Fruit fly (Drosophila melanogaster): ENCODE results near the gene His3.3B.
A peak's percentile ranks its signal among the peaks of the same experiment; 100 is the strongest.

Gene His3.3B

dm6 chrX:9119671-9120364, 36.7 kb downstream of the His3.3B start:
- no peak for TF ChIP-seq Hr4 (GFP tag; optimal IDR thresholded peaks at IDR 0.05)
- TF ChIP-seq CG3919 (GFP tag; optimal IDR thresholded peaks at IDR 0.05), result peak; percentile 2
- 0 out of 3 replicates have a peak, but pooled peaks have one; percentile 25 for TF ChIP-seq CG6163 (GFP tag; IDR thresholded peaks at IDR 0.05)
- TF ChIP-seq svp (GFP tag), result peak; percentile 53
- TF ChIP-seq Eip78C (GFP tag), result peak; percentile 49
- TF ChIP-seq spab (GFP tag; optimal IDR thresholded peaks at IDR 0.05), result no peak
- no peak for TF ChIP-seq CG34406 (GFP tag; optimal IDR thresholded peaks at IDR 0.05)
- no peak for TF ChIP-seq CG11294 (GFP tag; IDR thresholded peaks at IDR 0.05)
- TF ChIP-seq CG32006 (GFP tag; optimal IDR thresholded peaks at IDR 0.05), result peak; percentile 32

dm6 chrX:9118961-9119633, 37.4 kb downstream of the His3.3B start:
- TF ChIP-seq CG6808 (GFP tag; optimal IDR thresholded peaks at IDR 0.05), result peak; percentile 30
- TF ChIP-seq fkh (GFP tag; optimal IDR thresholded peaks at IDR 0.05), result no peak
- peak; percentile 37 for TF ChIP-seq Met (GFP tag; optimal IDR thresholded peaks at IDR 0.05)
- no peak for TF ChIP-seq dsx (GFP tag; optimal IDR thresholded peaks at IDR 0.05; ENCODE audit: poor library complexity, severe bottlenecking)
- TF ChIP-seq net (GFP tag; optimal IDR thresholded peaks at IDR 0.05), result no peak
- TF ChIP-seq fd85E (GFP tag; optimal IDR thresholded peaks at IDR 0.05), result no peak
- TF ChIP-seq CG7368 (GFP tag; optimal IDR thresholded peaks at IDR 0.05), result no peak
- TF ChIP-seq Sox102F (GFP tag; optimal IDR thresholded peaks at IDR 0.05), result no peak
- TF ChIP-seq lz (GFP tag; optimal IDR thresholded peaks at IDR 0.05), result no peak
- no peak for TF ChIP-seq CG11902 (GFP tag; optimal IDR thresholded peaks at IDR 0.05)
- TF ChIP-seq Gug (GFP tag; IDR thresholded peaks at IDR 0.05), result no peak
- TF ChIP-seq CG6276 (GFP tag; optimal IDR thresholded peaks at IDR 0.05), result peak; percentile 47
- TF ChIP-seq CG11294 (GFP tag; IDR thresholded peaks at IDR 0.05), result no peak
- no peak for TF ChIP-seq esn (GFP tag; optimal IDR thresholded peaks at IDR 0.05)
- TF ChIP-seq achi (GFP tag; optimal IDR thresholded peaks at IDR 0.05), result no peak
- TF ChIP-seq CG10669 (GFP tag; optimal IDR thresholded peaks at IDR 0.05), result peak; percentile 37
- no peak for TF ChIP-seq CG4318 (GFP tag; optimal IDR thresholded peaks at IDR 0.05)
- TF ChIP-seq CG3032 (tag; optimal IDR thresholded peaks at IDR 0.05), result no peak
- TF ChIP-seq topi (GFP tag; optimal IDR thresholded peaks at IDR 0.05), result peak; percentile 34
- TF ChIP-seq Hr39 (GFP tag; optimal IDR thresholded peaks at IDR 0.05), result no peak
- no peak for TF ChIP-seq pdm3 (GFP tag; optimal IDR thresholded peaks at IDR 0.05)
- TF ChIP-seq svp (GFP tag), result peak; percentile 78
- no peak for TF ChIP-seq CG6792 (GFP tag; optimal IDR thresholded peaks at IDR 0.05)
- TF ChIP-seq Ets21C (GFP tag; optimal IDR thresholded peaks at IDR 0.05), result no peak
- 0 out of 3 replicates have a peak, but pooled peaks have one; percentile 55 for TF ChIP-seq eg (GFP tag; IDR thresholded peaks at IDR 0.05)
- no peak for TF ChIP-seq Smox (GFP tag; optimal IDR thresholded peaks at IDR 0.05)
- TF ChIP-seq CG15336 (GFP tag; IDR thresholded peaks at IDR 0.05), result no peak
- peak; percentile 38 for TF ChIP-seq cyc (GFP tag; optimal IDR thresholded peaks at IDR 0.05)
- TF ChIP-seq dac (GFP tag; optimal IDR thresholded peaks at IDR 0.05), result no peak
- TF ChIP-seq CG31627 (GFP tag; optimal IDR thresholded peaks at IDR 0.05), result no peak
- peak; percentile 58 for TF ChIP-seq Hr4 (GFP tag; optimal IDR thresholded peaks at IDR 0.05)
- TF ChIP-seq Lpt (GFP tag; optimal IDR thresholded peaks at IDR 0.05), result no peak
- TF ChIP-seq OdsH (GFP tag; optimal IDR thresholded peaks at IDR 0.05), result no peak
- peak; percentile 87 for TF ChIP-seq Eip78C (GFP tag)
- no peak for TF ChIP-seq CG9139 (GFP tag; optimal IDR thresholded peaks at IDR 0.05)
- TF ChIP-seq CG10631 (GFP tag; optimal IDR thresholded peaks at IDR 0.05), result no peak
- TF ChIP-seq Eip93F (GFP tag; optimal IDR thresholded peaks at IDR 0.05), result no peak
- no peak for TF ChIP-seq CG32006 (GFP tag; optimal IDR thresholded peaks at IDR 0.05)
- TF ChIP-seq Sox14 (GFP tag; optimal IDR thresholded peaks at IDR 0.05), result no peak
- no peak for TF ChIP-seq CG8319 (GFP tag; optimal IDR thresholded peaks at IDR 0.05)
- no peak for TF ChIP-seq Eip75B (GFP tag; optimal IDR thresholded peaks at IDR 0.05)
- peak; percentile 12 for TF ChIP-seq Ets96B (tag; optimal IDR thresholded peaks at IDR 0.05)
- TF ChIP-seq Sox15 (GFP tag; optimal IDR thresholded peaks at IDR 0.05), result no peak
- TF ChIP-seq Hr38 (GFP tag; optimal IDR thresholded peaks at IDR 0.05), result no peak
- TF ChIP-seq Blimp-1 (GFP tag; optimal IDR thresholded peaks at IDR 0.05), result no peak
